Worm (Caenorhabditis elegans) whole organism, L1 larva: ENCODE results near the gene tnt-2.

Experiments
- egl-27 ChIP-seq, 2 experiments: fragments of 150-350 bp in 1 of 2; sonication (generic microtip); optimal IDR thresholded peaks; 3 replicates each; lab custom pipeline; 2017 to 2018; ENCODE audit warnings: missing biosample characterization in 2 of 2, missing genetic modification characterization in 2 of 2, missing genetic modification reagents in 2 of 2
- elt-2 ChIP-seq: sonication (generic microtip); optimal IDR thresholded peaks from 2 replicates; lab custom pipeline; 2016; ENCODE audit warnings: missing genetic modification characterization, mild to moderate bottlenecking, inconsistent platforms, missing compliant biosample characterization, missing genetic modification reagents
- fos-1 ChIP-seq: fragments of 150-350 bp; optimal IDR thresholded peaks from 2 replicates; lab custom pipeline; 2014; ENCODE audit warnings: missing biosample characterization, missing genetic modification characterization
- lir-3 ChIP-seq: sonication (generic microtip); optimal IDR thresholded peaks from 2 replicates; lab custom pipeline; 2016; ENCODE audit warnings: mild to moderate bottlenecking, missing genetic modification characterization, moderate library complexity, missing compliant biosample characterization; ENCODE audit not compliant: poor library complexity
- nhr-11 ChIP-seq: fragments of 150-350 bp; optimal IDR thresholded peaks from 2 replicates; lab custom pipeline; 2014; ENCODE audit warnings: missing biosample characterization, missing genetic modification characterization
- nhr-237 ChIP-seq: fragments of 150-350 bp; optimal IDR thresholded peaks from 2 replicates; lab custom pipeline; 2014; ENCODE audit warnings: missing biosample characterization, missing genetic modification characterization
- nhr-77 ChIP-seq: fragments of 150-350 bp; optimal IDR thresholded peaks from 2 replicates; lab custom pipeline; 2014; ENCODE audit warnings: missing biosample characterization, missing genetic modification characterization
- snpc-4 ChIP-seq: fragments of 150-350 bp; optimal IDR thresholded peaks from 2 replicates; lab custom pipeline; 2014; ENCODE audit warnings: missing biosample characterization, missing genetic modification characterization
- unc-130 ChIP-seq: fragments of 150-350 bp; optimal IDR thresholded peaks from 2 replicates; lab custom pipeline; 2017; ENCODE audit warnings: missing biosample characterization, missing genetic modification characterization, inconsistent platforms
- unc-62 ChIP-seq: fragments of 150-350 bp; optimal IDR thresholded peaks from 2 replicates; lab custom pipeline; 2014; ENCODE audit warnings: missing biosample characterization, missing genetic modification reagents, missing genetic modification characterization

ce11 chrX:8741629-8742170 lies 18.4 kb upstream of the tnt-2 start:
- TF ChIP-seq nhr-237 (tag; lab: Kevin White, UChicago) (no peak), snpc-4 (no peak), unc-62 (no peak), egl-27 (tag; optimal IDR thresholded peaks at IDR 0.05; lab: Kevin White, UChicago) (no peak), lir-3 (tag; lab: Kevin White, UChicago) (no peak), nhr-77 (tag; lab: Kevin White, UChicago) (no peak), unc-130 (no peak), fos-1 (tag; lab: Kevin White, UChicago) (no peak), elt-2 (tag; lab: Kevin White, UChicago) (no peak), nhr-11 (no peak)
